Worm (Caenorhabditis elegans): ENCODE results near the gene sre-38.

- no peak for TF ChIP-seq snpc-4 (tag; optimal IDR thresholded peaks at IDR 0.05)
- no peak for TF ChIP-seq unc-62 (GFP tag; optimal IDR thresholded peaks at IDR 0.05)
- TF ChIP-seq pha-4 (tag; optimal IDR thresholded peaks at IDR 0.05) = no peak
- no peak for TF ChIP-seq nhr-28 (tag; optimal IDR thresholded peaks at IDR 0.05)
- no peak for TF ChIP-seq ceh-39 (tag; optimal IDR thresholded peaks at IDR 0.05)
- no peak for TF ChIP-seq lsy-2 (tag; optimal IDR thresholded peaks at IDR 0.05)
- TF ChIP-seq blmp-1 (tag; optimal IDR thresholded peaks at IDR 0.05) = no peak
- TF ChIP-seq nhr-12 (tag; optimal IDR thresholded peaks at IDR 0.05) = no peak
- no peak for TF ChIP-seq nhr-237 (tag; optimal IDR thresholded peaks at IDR 0.05)
- no peak for TF ChIP-seq mab-5 (tag; optimal IDR thresholded peaks at IDR 0.05)
- TF ChIP-seq elt-3 (tag; optimal IDR thresholded peaks at IDR 0.05) = no peak
- TF ChIP-seq tbx-8 (GFP tag; optimal IDR thresholded peaks at IDR 0.05) = no peak
Measured at ce11 chrII:12465557-12465956, 8.2 kb downstream of the sre-38 start, which contains the start of gene sre-37.
